Worm (Caenorhabditis elegans) whole organism, mixed stage, embryonic: ENCODE data around the gene msrp-4.

Source experiments
- lsy-2 ChIP-seq: fragments of 150-350 bp; optimal IDR thresholded peaks from 2 replicates; lab custom pipeline; 2014; ENCODE audit warnings: missing biosample characterization, missing genetic modification characterization
- nhr-76 ChIP-seq: sonication (generic microtip); optimal IDR thresholded peaks from 2 replicates; lab custom pipeline; 2017; ENCODE audit warnings: missing biosample characterization, missing genetic modification characterization

ce11 chrII:820519-820918 is 2.1 kb downstream of the msrp-4 start, which contains the start of gene F46F5.7:
- TF ChIP-seq nhr-76 (tag; lab: Kevin White, UChicago) (no peak), lsy-2 (tag; lab: Kevin White, UChicago) (no peak)
